Fruit fly (Drosophila melanogaster) whole organism, embryonic: ENCODE results near the gene CG8300.

Experiments
- Atf-2 ChIP-seq: fragments of 200-800 bp; sonication (Bioruptor generic); optimal IDR thresholded peaks from 2 replicates; lab custom pipeline; 2016; ENCODE audit warnings: missing biosample characterization, missing genetic modification characterization
- BtbVII ChIP-seq: fragments of 200-800 bp; sonication (Bioruptor generic); optimal IDR thresholded peaks from 3 replicates; lab custom pipeline; 2017; ENCODE audit warnings: missing biosample characterization, mild to moderate bottlenecking, missing genetic modification characterization
- CG10431 ChIP-seq: fragments of 200-800 bp; sonication (Bioruptor generic); optimal IDR thresholded peaks from 3 replicates; lab custom pipeline; 2018; ENCODE audit warnings: missing biosample characterization, mild to moderate bottlenecking, missing genetic modification characterization
- CG11398 ChIP-seq: fragments of 200-800 bp; sonication (Bioruptor generic); optimal IDR thresholded peaks from 2 replicates; lab custom pipeline; 2016; ENCODE audit warnings: missing biosample characterization, missing genetic modification characterization
- CG11723 ChIP-seq: fragments of 200-800 bp; sonication (Bioruptor generic); optimal IDR thresholded peaks from 2 replicates; lab custom pipeline; 2017; ENCODE audit warnings: missing biosample characterization, mild to moderate bottlenecking, missing genetic modification characterization
- CG14441 ChIP-seq: fragments of 200-800 bp; sonication (Bioruptor generic); IDR thresholded peaks from 2 replicates; pipeline ENCODE4 v1.3.6; 2022; ENCODE audit warnings: missing biosample characterization, missing genetic modification characterization
- CG14965 ChIP-seq: fragments of 200-800 bp; sonication (Bioruptor generic); optimal IDR thresholded peaks from 2 replicates; lab custom pipeline; 2016; ENCODE audit warnings: missing biosample characterization, missing genetic modification characterization, borderline replicate concordance
- CG1832 ChIP-seq: fragments of 200-800 bp; sonication (Bioruptor generic); optimal IDR thresholded peaks from 2 replicates; lab custom pipeline; 2017; ENCODE audit warnings: missing biosample characterization, mild to moderate bottlenecking, missing genetic modification characterization, inconsistent platforms
- CG18764 ChIP-seq: fragments of 200-800 bp; sonication (Bioruptor generic); optimal IDR thresholded peaks from 3 replicates; lab custom pipeline; 2016; ENCODE audit warnings: missing biosample characterization, missing genetic modification characterization
- CG31365 ChIP-seq: fragments of 200-800 bp; sonication (Bioruptor generic); optimal IDR thresholded peaks from 2 replicates; lab custom pipeline; 2018; ENCODE audit warnings: missing biosample characterization, mild to moderate bottlenecking, missing genetic modification characterization
- CG3847 ChIP-seq: fragments of 200-800 bp; sonication (Bioruptor generic); IDR thresholded peaks from 2 replicates; pipeline ENCODE4 v1.3.6; 2022; ENCODE audit warnings: missing biosample characterization, missing genetic modification characterization
- CG4617 ChIP-seq: fragments of 200-800 bp; sonication (Bioruptor generic); optimal IDR thresholded peaks from 3 replicates; lab custom pipeline; 2016; ENCODE audit warnings: missing biosample characterization, missing genetic modification characterization, borderline replicate concordance
- CG7271 ChIP-seq: fragments of 200-800 bp; sonication (Bioruptor generic); optimal IDR thresholded peaks from 2 replicates; lab custom pipeline; 2018; ENCODE audit warnings: missing biosample characterization, mild to moderate bottlenecking, missing genetic modification characterization, moderate library complexity
- CG7357 ChIP-seq: fragments of 200-800 bp; sonication (Bioruptor generic); IDR thresholded peaks from 3 replicates; pipeline ENCODE4 v1.3.6; 2022; ENCODE audit warnings: missing biosample characterization, missing genetic modification characterization
- CG7786 ChIP-seq: fragments of 200-800 bp; sonication (Bioruptor generic); optimal IDR thresholded peaks from 2 replicates; lab custom pipeline; 2016; ENCODE audit warnings: missing biosample characterization, missing genetic modification characterization
- CG8359 ChIP-seq: fragments of 200-800 bp; sonication (Bioruptor generic); optimal IDR thresholded peaks from 2 replicates; lab custom pipeline; 2017; ENCODE audit warnings: missing biosample characterization, mild to moderate bottlenecking, missing genetic modification characterization, borderline replicate concordance
- CG8388 ChIP-seq: fragments of 200-800 bp; sonication (Bioruptor generic); optimal IDR thresholded peaks from 2 replicates; lab custom pipeline; 2019; ENCODE audit warnings: missing biosample characterization, mild to moderate bottlenecking, missing genetic modification characterization, moderate library complexity
- CG9437 ChIP-seq: fragments of 200-800 bp; sonication (Bioruptor generic); optimal IDR thresholded peaks from 2 replicates; lab custom pipeline; 2018; ENCODE audit warnings: missing biosample characterization, mild to moderate bottlenecking, missing genetic modification characterization
- Dip2 ChIP-seq: fragments of 200-800 bp; sonication (Bioruptor generic); IDR thresholded peaks from 2 replicates; pipeline ENCODE4 v1.3.6; 2022; ENCODE audit warnings: missing biosample characterization, missing genetic modification characterization
- E2f2 ChIP-seq: fragments of 200-800 bp; sonication (Bioruptor generic); IDR thresholded peaks from 2 replicates; pipeline ENCODE4 v1.3.6; 2022; ENCODE audit warnings: missing biosample characterization, missing genetic modification characterization
- Ets97D ChIP-seq: fragments of 200-800 bp; sonication (Bioruptor generic); optimal IDR thresholded peaks from 3 replicates; lab custom pipeline; 2016; ENCODE audit warnings: missing biosample characterization, missing genetic modification characterization
- Gug ChIP-seq: fragments of 200-800 bp; sonication (Bioruptor generic); IDR thresholded peaks from 4 replicates; pipeline ENCODE4 v1.3.6; 2022; ENCODE audit warnings: missing biosample characterization, missing genetic modification characterization
- Lim3 ChIP-seq: fragments of 200-800 bp; sonication (Bioruptor generic); IDR thresholded peaks from 2 replicates; pipeline ENCODE4 v1.3.6; 2022; ENCODE audit warnings: missing biosample characterization, missing genetic modification characterization
- Nf-YC ChIP-seq: fragments of 200-800 bp; optimal IDR thresholded peaks from 3 replicates; lab custom pipeline; 2019; ENCODE audit warnings: missing biosample characterization, mild to moderate bottlenecking, missing genetic modification characterization, moderate library complexity
- Side ChIP-seq: fragments of 200-800 bp; sonication (Bioruptor generic); optimal IDR thresholded peaks from 2 replicates; lab custom pipeline; 2016; ENCODE audit warnings: missing biosample characterization, missing genetic modification characterization
- Six4 ChIP-seq: fragments of 200-800 bp; sonication (Bioruptor generic); optimal IDR thresholded peaks from 2 replicates; lab custom pipeline; 2016; ENCODE audit warnings: missing biosample characterization, missing genetic modification characterization
- ab ChIP-seq: fragments of 200-800 bp; sonication (Bioruptor generic); optimal IDR thresholded peaks from 2 replicates; lab custom pipeline; 2016; ENCODE audit warnings: missing biosample characterization, missing genetic modification characterization
- ac ChIP-seq: fragments of 200-800 bp; sonication (Bioruptor generic); optimal IDR thresholded peaks from 3 replicates; lab custom pipeline; 2017; ENCODE audit warnings: missing biosample characterization, mild to moderate bottlenecking, missing genetic modification characterization
- az2 ChIP-seq: fragments of 200-800 bp; sonication (Bioruptor generic); optimal IDR thresholded peaks from 3 replicates; lab custom pipeline; 2016; ENCODE audit warnings: missing biosample characterization, missing genetic modification characterization
- bab2 ChIP-seq: fragments of 200-800 bp; sonication (Bioruptor generic); optimal IDR thresholded peaks from 2 replicates; lab custom pipeline; 2016; ENCODE audit warnings: missing biosample characterization, missing genetic modification characterization
- bcd ChIP-seq: fragments of 200-800 bp; sonication (Bioruptor generic); optimal IDR thresholded peaks from 2 replicates; lab custom pipeline; 2017; ENCODE audit warnings: missing biosample characterization, mild to moderate bottlenecking, missing genetic modification characterization
- br ChIP-seq: fragments of >200 bp; optimal IDR thresholded peaks from 2 replicates; lab custom pipeline; 2017
- cato ChIP-seq: fragments of 200-800 bp; sonication (Bioruptor generic); optimal IDR thresholded peaks from 2 replicates; lab custom pipeline; 2016; ENCODE audit warnings: missing biosample characterization, missing genetic modification characterization, borderline replicate concordance
- da ChIP-seq: fragments of 200-800 bp; sonication (Bioruptor generic); optimal IDR thresholded peaks from 2 replicates; lab custom pipeline; 2016; ENCODE audit warnings: missing biosample characterization, missing genetic modification characterization
- dimm ChIP-seq: fragments of 200-800 bp; sonication (Bioruptor generic); IDR thresholded peaks from 2 replicates; pipeline ENCODE4 v1.3.6; 2022; ENCODE audit warnings: missing biosample characterization, missing genetic modification characterization
- eve ChIP-seq, 2 experiments: fragments of >200 bp; optimal IDR thresholded peaks; 2 replicates each; lab custom pipeline; 2017; ENCODE audit warnings: missing biosample characterization in 2 of 2, missing genetic modification characterization in 2 of 2
- gcm ChIP-seq: fragments of 200-800 bp; sonication (Bioruptor generic); optimal IDR thresholded peaks from 2 replicates; lab custom pipeline; 2019; ENCODE audit warnings: missing biosample characterization, mild to moderate bottlenecking, missing genetic modification characterization, moderate library complexity
- gro ChIP-seq: fragments of 200-800 bp; sonication (Bioruptor generic); optimal IDR thresholded peaks from 2 replicates; lab custom pipeline; 2016; ENCODE audit warnings: missing biosample characterization, missing genetic modification characterization
- hb ChIP-seq: fragments of 200-800 bp; sonication (Bioruptor generic); IDR thresholded peaks from 3 replicates; pipeline ENCODE4 v1.3.6; 2022; ENCODE audit warnings: missing biosample characterization, missing genetic modification characterization; ENCODE audit not compliant: partially characterized antibody
- her ChIP-seq: fragments of 200-800 bp; sonication (Bioruptor generic); optimal IDR thresholded peaks from 2 replicates; lab custom pipeline; 2016; ENCODE audit warnings: missing biosample characterization, missing genetic modification characterization
- kay ChIP-seq: fragments of 200-800 bp; sonication (Bioruptor generic); optimal IDR thresholded peaks from 2 replicates; lab custom pipeline; 2016; ENCODE audit warnings: missing biosample characterization, missing genetic modification characterization
- kni ChIP-seq: fragments of 200-800 bp; sonication (Bioruptor generic); optimal IDR thresholded peaks from 3 replicates; lab custom pipeline; 2017; ENCODE audit warnings: mild to moderate bottlenecking, missing biosample characterization, missing genetic modification reagents, missing genetic modification characterization
- lab ChIP-seq: fragments of 200-800 bp; sonication (Bioruptor generic); optimal IDR thresholded peaks from 3 replicates; lab custom pipeline; 2017; ENCODE audit warnings: missing biosample characterization, missing genetic modification characterization, mild to moderate bottlenecking, moderate library complexity, missing genetic modification reagents
- org-1 ChIP-seq: fragments of 200-800 bp; sonication (Bioruptor generic); optimal IDR thresholded peaks from 2 replicates; lab custom pipeline; 2017; ENCODE audit warnings: missing biosample characterization, missing genetic modification characterization
- ranshi ChIP-seq: fragments of 200-800 bp; sonication (Bioruptor generic); IDR thresholded peaks from 2 replicates; pipeline ENCODE4 v1.3.6; 2022; ENCODE audit warnings: missing biosample characterization, missing genetic modification characterization
- salm ChIP-seq: fragments of 200-800 bp; sonication (Bioruptor generic); optimal IDR thresholded peaks from 2 replicates; lab custom pipeline; 2018; ENCODE audit warnings: missing biosample characterization, mild to moderate bottlenecking, missing genetic modification characterization
- sens ChIP-seq: fragments of 200-800 bp; sonication (Bioruptor generic); peaks from one replicate; lab custom pipeline; 2016; ENCODE audit warnings: missing biosample characterization, missing genetic modification characterization
- sob ChIP-seq: fragments of 200-800 bp; sonication (Bioruptor generic); IDR thresholded peaks from 2 replicates; pipeline ENCODE4 v1.3.6; 2022; ENCODE audit warnings: missing biosample characterization, missing genetic modification characterization
- trem ChIP-seq: fragments of 200-800 bp; optimal IDR thresholded peaks from 3 replicates; lab custom pipeline; 2019; ENCODE audit warnings: missing biosample characterization, mild to moderate bottlenecking, missing genetic modification characterization, moderate library complexity
- zen2 ChIP-seq: fragments of 200-800 bp; sonication (Bioruptor generic); IDR thresholded peaks from 3 replicates; pipeline ENCODE4 v1.3.6; 2022; ENCODE audit warnings: missing biosample characterization, missing genetic modification characterization; ENCODE audit not compliant: partially characterized antibody

Gene CG8300

dm6 chrX:7095292-7095911 is 9.3 kb upstream of the CG8300 start (continued):
- peak; percentile 9 for TF ChIP-seq Ets97D (GFP tag; lab: Kevin White, UChicago)
- TF ChIP-seq BtbVII (GFP tag; lab: Kevin White, UChicago), result peak; percentile 44
- no peak for TF ChIP-seq br (lab: Kevin White, UChicago)
- TF ChIP-seq Nf-YC (tag; lab: Kevin White, UChicago), result peak; percentile 67
- TF ChIP-seq Six4 (GFP tag; lab: Kevin White, UChicago), result peak; percentile 73
- TF ChIP-seq trem (tag; lab: Kevin White, UChicago), result peak; percentile 51
- TF ChIP-seq CG8388 (GFP tag; lab: Kevin White, UChicago), result peak; percentile 79
- TF ChIP-seq ab (GFP tag; lab: Kevin White, UChicago), result peak; percentile 39
- peak; percentile 37; the same call in 1 of the 2 replicates for TF ChIP-seq E2f2 (GFP tag; lab: Robert Waterston, UW)
- peak; percentile 67 for TF ChIP-seq CG3847
- TF ChIP-seq CG14441 (GFP tag; lab: Robert Waterston, UW), result peak; percentile 85
- peak; percentile 72 for TF ChIP-seq ranshi (GFP tag; lab: Robert Waterston, UW)
- peak; percentile 66 for TF ChIP-seq CG11723 (GFP tag; lab: Kevin White, UChicago)
- TF ChIP-seq az2 (GFP tag; lab: Kevin White, UChicago), result peak; percentile 80
- TF ChIP-seq CG8359 (GFP tag; lab: Kevin White, UChicago), result peak; percentile 2
- TF ChIP-seq gcm (GFP tag; lab: Kevin White, UChicago), result peak; percentile 71
- peak; percentile 70 for TF ChIP-seq Gug
- TF ChIP-seq CG31365 (tag; lab: Kevin White, UChicago), result peak; percentile 53
- TF ChIP-seq sob, result peak; percentile 70; the same call in 1 of the 2 replicates
- peak; percentile 65 for TF ChIP-seq Atf-2 (GFP tag; lab: Kevin White, UChicago)
- TF ChIP-seq dimm (GFP tag; lab: Robert Waterston, UW), result 0 out of 2 replicates have a peak, but pooled peaks have one; percentile 19
- peak; percentile 64 for TF ChIP-seq org-1
- no peak for TF ChIP-seq zen2 (GFP tag; lab: Robert Waterston, UW)
- peak; percentile 69 for TF ChIP-seq her (GFP tag; lab: Kevin White, UChicago)
- peak; percentile 47 for TF ChIP-seq CG11398 (GFP tag; lab: Kevin White, UChicago)
- peak; percentile 51 for TF ChIP-seq CG9437 (GFP tag; lab: Kevin White, UChicago)
- peak; percentile 74 for TF ChIP-seq lab (GFP tag; lab: Kevin White, UChicago)
- TF ChIP-seq cato (GFP tag; lab: Kevin White, UChicago), result peak; percentile 50
- peak in 1 of 2 experiments; percentile 92 for TF ChIP-seq eve (GFP tag; optimal IDR thresholded peaks at IDR 0.05; lab: Kevin White, UChicago)
- peak; percentile 60; the same call in 2 of the 3 replicates for TF ChIP-seq CG7357
- peak; percentile 58 for TF ChIP-seq Side (GFP tag; lab: Kevin White, UChicago)
- peak; percentile 54 for TF ChIP-seq CG7786
- no peak for TF ChIP-seq da (GFP tag; lab: Kevin White, UChicago)
- no peak for TF ChIP-seq ac (GFP tag; lab: Kevin White, UChicago)
- peak; percentile 43 for TF ChIP-seq CG10431 (GFP tag; lab: Kevin White, UChicago)
- TF ChIP-seq gro, result no peak
- TF ChIP-seq CG18764 (GFP tag; lab: Kevin White, UChicago), result peak; percentile 61
- TF ChIP-seq CG7271 (tag; lab: Kevin White, UChicago), result peak; percentile 3
- TF ChIP-seq CG4617 (GFP tag; lab: Kevin White, UChicago), result peak; percentile 56
- TF ChIP-seq kni (GFP tag; lab: Kevin White, UChicago), result peak; percentile 44
- no peak for TF ChIP-seq CG14965 (GFP tag; lab: Kevin White, UChicago)
- TF ChIP-seq Lim3, result peak; percentile 50; the same call in 1 of the 2 replicates
- no peak for TF ChIP-seq Dip2 (GFP tag; lab: Robert Waterston, UW)
- peak; percentile 70 for TF ChIP-seq bab2
- TF ChIP-seq sens, result peak; percentile 95
- no peak for TF ChIP-seq hb (GFP tag; lab: Robert Waterston, UW)
- TF ChIP-seq CG1832, result no peak
- TF ChIP-seq kay (GFP tag; lab: Kevin White, UChicago), result peak; percentile 18
- TF ChIP-seq salm (tag; lab: Kevin White, UChicago), result peak; percentile 69
- peak; percentile 66 for TF ChIP-seq bcd (GFP tag; lab: Kevin White, UChicago)
